Worm (Caenorhabditis elegans) whole organism, L1 larva: ENCODE measurements around the gene VF13D12L.3.

ENCODE experiments used
- C04F5.9 ChIP-seq: sonication (generic microtip); optimal IDR thresholded peaks from 2 replicates; lab custom pipeline; 2016; ENCODE audit warnings: missing genetic modification characterization, missing compliant biosample characterization
- C34B4.2 ChIP-seq: sonication (generic microtip); optimal IDR thresholded peaks from 2 replicates; lab custom pipeline; 2017; ENCODE audit warnings: mild to moderate bottlenecking, missing genetic modification characterization, missing compliant biosample characterization
- F16B12.6 ChIP-seq: fragments of 150-350 bp; optimal IDR thresholded peaks from 2 replicates; lab custom pipeline; 2014; ENCODE audit warnings: missing biosample characterization, missing genetic modification characterization
- Y116A8C.19 ChIP-seq: sonication (generic microtip); optimal IDR thresholded peaks from 2 replicates; lab custom pipeline; 2016; ENCODE audit warnings: missing compliant biosample characterization, missing genetic modification characterization, borderline replicate concordance
- aha-1 ChIP-seq: fragments of 150-350 bp; optimal IDR thresholded peaks from 2 replicates; lab custom pipeline; 2014; ENCODE audit warnings: missing biosample characterization, missing genetic modification characterization
- alr-1 ChIP-seq: fragments of 200-800 bp; sonication (Bioruptor generic); optimal IDR thresholded peaks from 2 replicates; lab custom pipeline; 2018; ENCODE audit warnings: borderline replicate concordance, mild to moderate bottlenecking, missing genetic modification characterization, missing compliant biosample characterization
- aly-2 ChIP-seq: fragments of 150-350 bp; optimal IDR thresholded peaks from 2 replicates; lab custom pipeline; 2014; ENCODE audit warnings: missing biosample characterization, missing genetic modification characterization
- ama-1 ChIP-seq: fragments of 150-350 bp; optimal IDR thresholded peaks from 2 replicates; lab custom pipeline; 2014
- ceh-82 ChIP-seq, 3 experiments: fragments of 150-350 bp in 1 of 3; sonication (generic microtip) in 2 of 3; optimal IDR thresholded peaks; 2 replicates each; lab custom pipeline; 2014 to 2017; ENCODE audit warnings: missing biosample characterization in 3 of 3, missing genetic modification characterization in 3 of 3
- ces-1 ChIP-seq: fragments of 150-350 bp; optimal IDR thresholded peaks from 2 replicates; lab custom pipeline; 2014; ENCODE audit warnings: missing biosample characterization, missing genetic modification reagents, missing genetic modification characterization
- efl-1 ChIP-seq, 4 experiments: fragments of 150-350 bp; optimal IDR thresholded peaks in 3 of 4; peaks in 1 of 4; 1 replicate in 1 of 4; 2 replicates in 3 of 4; lab custom pipeline; 2014; ENCODE audit warnings: missing biosample characterization in 2 of 4, missing genetic modification characterization in 2 of 4, missing genetic modification reagents in 2 of 4
- egl-13 ChIP-seq: sonication (generic microtip); optimal IDR thresholded peaks from 2 replicates; lab custom pipeline; 2016; ENCODE audit warnings: missing genotype, missing genetic modification reagents, missing genetic modification characterization, missing compliant biosample characterization
- ets-5 ChIP-seq: fragments of 200-800 bp; sonication (Bioruptor generic); IDR thresholded peaks from 2 replicates; pipeline ENCODE4 v1.3.6; 2022; ENCODE audit warnings: missing genetic modification characterization, missing compliant biosample characterization
- fkh-10 ChIP-seq: sonication (generic microtip); optimal IDR thresholded peaks from 2 replicates; lab custom pipeline; 2017; ENCODE audit warnings: missing biosample characterization, missing genetic modification reagents, missing genetic modification characterization
- fkh-8 ChIP-seq: sonication (generic microtip); optimal IDR thresholded peaks from 2 replicates; lab custom pipeline; 2016; ENCODE audit warnings: mild to moderate bottlenecking, missing genetic modification characterization, missing compliant biosample characterization
- hlh-4 ChIP-seq: sonication (generic microtip); optimal IDR thresholded peaks from 2 replicates; lab custom pipeline; 2016; ENCODE audit warnings: mild to moderate bottlenecking, missing genetic modification characterization, missing compliant biosample characterization
- hpl-2 ChIP-seq: fragments of 150-350 bp; optimal IDR thresholded peaks from 2 replicates; lab custom pipeline; 2014; ENCODE audit warnings: missing biosample characterization, missing genetic modification reagents, missing genetic modification characterization
- irx-1 ChIP-seq: sonication (generic microtip); optimal IDR thresholded peaks from 2 replicates; lab custom pipeline; 2016; ENCODE audit warnings: missing genetic modification characterization, missing compliant biosample characterization
- isw-1 ChIP-seq: fragments of 200-800 bp; sonication (Bioruptor generic); IDR thresholded peaks from 2 replicates; pipeline ENCODE4 v1.3.6; 2022; ENCODE audit warnings: missing genetic modification characterization, missing compliant biosample characterization
- lin-13 ChIP-seq: fragments of 150-350 bp; optimal IDR thresholded peaks from 2 replicates; lab custom pipeline; 2014; ENCODE audit warnings: missing biosample characterization, missing genetic modification reagents, missing genetic modification characterization
- lin-39 ChIP-seq: fragments of 150-350 bp; optimal IDR thresholded peaks from 2 replicates; lab custom pipeline; 2014; ENCODE audit warnings: missing biosample characterization, missing genetic modification reagents, missing genetic modification characterization
- lir-3 ChIP-seq: sonication (generic microtip); optimal IDR thresholded peaks from 2 replicates; lab custom pipeline; 2016; ENCODE audit warnings: mild to moderate bottlenecking, missing genetic modification characterization, moderate library complexity, missing compliant biosample characterization; ENCODE audit not compliant: poor library complexity
- mdl-1 ChIP-seq, 2 experiments: fragments of 150-350 bp; optimal IDR thresholded peaks; 2 replicates each; lab custom pipeline; 2014 to 2017; ENCODE audit warnings: missing biosample characterization in 2 of 2, missing genetic modification characterization in 2 of 2, inconsistent platforms in 1 of 2
- mep-1 ChIP-seq: fragments of 150-350 bp; optimal IDR thresholded peaks from 2 replicates; lab custom pipeline; 2014; ENCODE audit warnings: missing biosample characterization, missing genetic modification characterization
- nhr-11 ChIP-seq: fragments of 150-350 bp; optimal IDR thresholded peaks from 2 replicates; lab custom pipeline; 2014; ENCODE audit warnings: missing biosample characterization, missing genetic modification characterization
- nhr-12 ChIP-seq: sonication (generic microtip); optimal IDR thresholded peaks from 2 replicates; lab custom pipeline; 2017; ENCODE audit warnings: missing biosample characterization, missing genetic modification characterization
- nhr-237 ChIP-seq: fragments of 150-350 bp; optimal IDR thresholded peaks from 2 replicates; lab custom pipeline; 2014; ENCODE audit warnings: missing biosample characterization, missing genetic modification characterization
- nhr-28 ChIP-seq: fragments of 150-350 bp; optimal IDR thresholded peaks from 2 replicates; lab custom pipeline; 2014; ENCODE audit warnings: missing biosample characterization, missing genetic modification characterization
- nhr-47 ChIP-seq: sonication (generic microtip); optimal IDR thresholded peaks from 2 replicates; lab custom pipeline; 2016; ENCODE audit warnings: mild to moderate bottlenecking, missing genetic modification characterization, moderate library complexity, missing compliant biosample characterization
- nhr-84 ChIP-seq: sonication (generic microtip); optimal IDR thresholded peaks from 2 replicates; lab custom pipeline; 2017; ENCODE audit warnings: missing biosample characterization, missing genetic modification characterization
- nhr-85 ChIP-seq: sonication (generic microtip); peaks from one replicate; lab custom pipeline; 2016; ENCODE audit warnings: missing genetic modification characterization, inconsistent platforms, missing compliant biosample characterization
- pax-3 ChIP-seq: fragments of 200-800 bp; sonication (Bioruptor generic); optimal IDR thresholded peaks from 2 replicates; lab custom pipeline; 2018; ENCODE audit warnings: mild to moderate bottlenecking, missing genetic modification characterization, moderate library complexity, missing compliant biosample characterization
- pqm-1 ChIP-seq: sonication (generic microtip); optimal IDR thresholded peaks from 3 replicates; lab custom pipeline; 2017; ENCODE audit warnings: missing biosample characterization, missing genetic modification characterization
- skn-1 ChIP-seq: fragments of 150-350 bp; optimal IDR thresholded peaks from 2 replicates; lab custom pipeline; 2014; ENCODE audit warnings: missing biosample characterization, missing genetic modification characterization
- snpc-4 ChIP-seq: fragments of 150-350 bp; optimal IDR thresholded peaks from 2 replicates; lab custom pipeline; 2014; ENCODE audit warnings: missing biosample characterization, missing genetic modification characterization
- snu-23 ChIP-seq: sonication (generic microtip); optimal IDR thresholded peaks from 2 replicates; lab custom pipeline; 2016; ENCODE audit warnings: missing genetic modification characterization, missing compliant biosample characterization
- sox-4 ChIP-seq: sonication (generic microtip); optimal IDR thresholded peaks from 2 replicates; lab custom pipeline; 2016; ENCODE audit warnings: missing genetic modification characterization, missing compliant biosample characterization
- swsn-7 ChIP-seq: sonication (generic microtip); optimal IDR thresholded peaks from 2 replicates; lab custom pipeline; 2016; ENCODE audit warnings: missing genetic modification characterization, missing compliant biosample characterization
- tlp-1 ChIP-seq: fragments of 150-350 bp; optimal IDR thresholded peaks from 2 replicates; lab custom pipeline; 2014; ENCODE audit warnings: missing biosample characterization, missing genetic modification characterization
- unc-62 ChIP-seq: fragments of 150-350 bp; optimal IDR thresholded peaks from 2 replicates; lab custom pipeline; 2014; ENCODE audit warnings: missing biosample characterization, missing genetic modification reagents, missing genetic modification characterization
- unc-86 ChIP-seq: sonication (generic microtip); optimal IDR thresholded peaks from 2 replicates; lab custom pipeline; 2016; ENCODE audit warnings: missing genetic modification characterization, missing compliant biosample characterization
- vab-15 ChIP-seq: sonication (generic microtip); optimal IDR thresholded peaks from 2 replicates; lab custom pipeline; 2017; ENCODE audit warnings: missing genotype, mild to moderate bottlenecking, missing genetic modification characterization, missing compliant biosample characterization
- zag-1 ChIP-seq: fragments of 150-350 bp; optimal IDR thresholded peaks from 2 replicates; lab custom pipeline; 2014; ENCODE audit warnings: missing biosample characterization, missing genetic modification characterization
- zip-4 ChIP-seq: fragments of 200-800 bp; sonication (Bioruptor generic); optimal IDR thresholded peaks from 2 replicates; lab custom pipeline; 2018; ENCODE audit warnings: mild to moderate bottlenecking, missing genetic modification characterization, moderate library complexity, missing compliant biosample characterization
- ztf-11 ChIP-seq, 2 experiments: sonication (generic microtip); optimal IDR thresholded peaks; 2 replicates each; lab custom pipeline; 2016 to 2017; ENCODE audit warnings: missing genetic modification characterization in 2 of 2, missing biosample characterization in 1 of 2, missing compliant biosample characterization in 1 of 2

Gene VF13D12L.3

ce11 chrII:11746782-11747288 lies 41.0 kb downstream of the VF13D12L.3 start (continued):
- TF ChIP-seq nhr-85 (tag; lab: Kevin White, UChicago) (no peak), snu-23 (GFP tag; lab: Kevin White, UChicago) (peak; percentile 69), fkh-8 (peak; percentile 92), lin-39 (tag; lab: Kevin White, UChicago) (no peak), Y116A8C.19 (tag; lab: Kevin White, UChicago) (no peak), nhr-11 (no peak), pax-3 (tag; lab: Kevin White, UChicago) (peak; percentile 74), tlp-1 (tag; lab: Kevin White, UChicago) (no peak), nhr-237 (no peak), C34B4.2 (tag; lab: Kevin White, UChicago) (no peak), hlh-4 (tag; lab: Kevin White, UChicago) (no peak), skn-1 (peak; percentile 33), snpc-4 (peak; percentile 42), zip-4 (GFP tag; lab: Kevin White, UChicago) (peak; percentile 34), fkh-10 (GFP tag; lab: Kevin White, UChicago) (peak; percentile 71), pqm-1 (tag; lab: Kevin White, UChicago) (no peak), swsn-7 (tag; lab: Kevin White, UChicago) (peak; percentile 72), alr-1 (tag; lab: Kevin White, UChicago) (no peak), isw-1 (peak; percentile 39), unc-62 (GFP tag; lab: Kevin White, UChicago) (no peak), nhr-47 (tag; lab: Kevin White, UChicago) (peak; percentile 77), zag-1 (tag; lab: Kevin White, UChicago) (no peak), lin-13 (peak; percentile 64), ets-5 (GFP tag; lab: Robert Waterston, UW) (no peak), hpl-2 (no peak), lir-3 (tag; lab: Kevin White, UChicago) (peak; percentile 55), nhr-28 (tag; lab: Kevin White, UChicago) (no peak), ceh-82 (tag; optimal IDR thresholded peaks at IDR 0.05; lab: Kevin White, UChicago) (peak; percentile 42 to 78 (median 70)), unc-86 (tag; lab: Kevin White, UChicago) (peak; percentile 81), ztf-11 (tag; optimal IDR thresholded peaks at IDR 0.05; lab: Kevin White, UChicago) (peak in 1 of 2 experiments; percentile 70), nhr-84 (tag; lab: Kevin White, UChicago) (no peak), nhr-12 (tag; lab: Kevin White, UChicago) (no peak), aly-2 (tag; lab: Kevin White, UChicago) (no peak), C04F5.9 (no peak), egl-13 (tag; lab: Kevin White, UChicago) (peak; percentile 69), efl-1 (optimal IDR thresholded peaks at IDR 0.05; lab: Kevin White, UChicago) (peak; percentile 30 to 52), efl-1 (GFP tag; optimal IDR thresholded peaks at IDR 0.05 in 1 of 2; lab: Kevin White, UChicago) (peak in 1 of 2 experiments; percentile 64), aha-1 (tag; lab: Kevin White, UChicago) (no peak), sox-4 (tag; lab: Kevin White, UChicago) (peak; percentile 48), ama-1 (lab: Kevin White, UChicago) (no peak), vab-15 (tag; lab: Kevin White, UChicago) (no peak), irx-1 (tag; lab: Kevin White, UChicago) (peak; percentile 46), mep-1 (tag; lab: Kevin White, UChicago) (no peak), ces-1 (GFP tag; lab: Kevin White, UChicago) (no peak), F16B12.6 (tag; lab: Kevin White, UChicago) (peak; percentile 0), mdl-1 (tag; optimal IDR thresholded peaks at IDR 0.05; lab: Kevin White, UChicago) (no peak)
